Fruit fly (Drosophila melanogaster) whole organism, embryonic: ENCODE results near the gene CdGAPr.

Experiments
- Ada2b ChIP-seq: fragments of 200-800 bp; sonication (Bioruptor generic); IDR thresholded peaks from 2 replicates; pipeline ENCODE4 v1.3.6; 2022; ENCODE audit warnings: missing biosample characterization, missing genetic modification characterization
- Adf1 ChIP-seq: fragments of 200-800 bp; sonication (Bioruptor generic); IDR thresholded peaks from 2 replicates; pipeline ENCODE4 v1.3.6; 2022; ENCODE audit warnings: missing biosample characterization, missing genetic modification characterization
- CG11504 ChIP-seq: fragments of 200-800 bp; sonication (Bioruptor generic); optimal IDR thresholded peaks from 3 replicates; lab custom pipeline; 2019; ENCODE audit warnings: missing biosample characterization, mild to moderate bottlenecking, missing genetic modification characterization, moderate library complexity
- CG17829 ChIP-seq: fragments of 200-800 bp; optimal IDR thresholded peaks from 2 replicates; lab custom pipeline; 2019; ENCODE audit warnings: missing biosample characterization, mild to moderate bottlenecking, missing genetic modification characterization, moderate library complexity
- CG31365 ChIP-seq: fragments of 200-800 bp; sonication (Bioruptor generic); optimal IDR thresholded peaks from 2 replicates; lab custom pipeline; 2018; ENCODE audit warnings: missing biosample characterization, mild to moderate bottlenecking, missing genetic modification characterization
- CG4730 ChIP-seq: fragments of 200-800 bp; sonication (Bioruptor generic); IDR thresholded peaks from 2 replicates; pipeline ENCODE4 v1.3.6; 2022; ENCODE audit warnings: missing biosample characterization, missing genetic modification characterization
- CG6791 ChIP-seq: fragments of 200-800 bp; sonication (Bioruptor generic); IDR thresholded peaks from 3 replicates; pipeline ENCODE4 v1.3.6; 2022; ENCODE audit warnings: missing biosample characterization, missing genetic modification characterization; ENCODE audit not compliant: partially characterized antibody
- CG9932 ChIP-seq: fragments of 200-800 bp; sonication (Bioruptor generic); IDR thresholded peaks from 2 replicates; pipeline ENCODE4 v1.3.6; 2022; ENCODE audit warnings: missing biosample characterization, missing genetic modification characterization
- D19A ChIP-seq: fragments of 200-800 bp; optimal IDR thresholded peaks from 3 replicates; lab custom pipeline; 2019; ENCODE audit warnings: missing biosample characterization, mild to moderate bottlenecking, missing genetic modification characterization, moderate library complexity
- Dip3 ChIP-seq: fragments of 200-800 bp; sonication (Bioruptor generic); optimal IDR thresholded peaks from 3 replicates; lab custom pipeline; 2016; ENCODE audit warnings: missing biosample characterization, missing genetic modification characterization
- Ets65A ChIP-seq: fragments of 200-800 bp; sonication (Bioruptor generic); peaks from one replicate; lab custom pipeline; 2016; ENCODE audit warnings: missing biosample characterization, missing genetic modification characterization
- Hey ChIP-seq: fragments of 200-800 bp; sonication (Bioruptor generic); optimal IDR thresholded peaks from 3 replicates; lab custom pipeline; 2018; ENCODE audit warnings: missing biosample characterization, mild to moderate bottlenecking, missing genetic modification characterization
- HmgD ChIP-seq: fragments of 200-800 bp; sonication (Bioruptor generic); optimal IDR thresholded peaks from 3 replicates; lab custom pipeline; 2016; ENCODE audit warnings: missing biosample characterization, missing genetic modification characterization
- Neu2 ChIP-seq: fragments of 200-800 bp; sonication (Bioruptor generic); optimal IDR thresholded peaks from 3 replicates; lab custom pipeline; 2016; ENCODE audit warnings: missing biosample characterization, missing genetic modification characterization, borderline replicate concordance
- NfI ChIP-seq: fragments of 200-800 bp; sonication (Bioruptor generic); optimal IDR thresholded peaks from 3 replicates; lab custom pipeline; 2018; ENCODE audit warnings: missing biosample characterization, mild to moderate bottlenecking, missing genetic modification characterization, moderate library complexity
- Vsx1 ChIP-seq: fragments of 200-800 bp; sonication (Bioruptor generic); optimal IDR thresholded peaks from 2 replicates; lab custom pipeline; 2017; ENCODE audit warnings: missing biosample characterization, mild to moderate bottlenecking, missing genetic modification characterization, missing genetic modification reagents
- abd-A ChIP-seq: fragments of 200-800 bp; sonication (Bioruptor generic); optimal IDR thresholded peaks from 3 replicates; lab custom pipeline; 2019; ENCODE audit warnings: missing biosample characterization, mild to moderate bottlenecking, missing genetic modification characterization, moderate library complexity
- ash1 ChIP-seq: fragments of 200-800 bp; sonication (Bioruptor generic); optimal IDR thresholded peaks from 2 replicates; lab custom pipeline; 2018; ENCODE audit warnings: missing biosample characterization, mild to moderate bottlenecking, missing genetic modification characterization
- danr ChIP-seq: fragments of 200-800 bp; sonication (Bioruptor generic); IDR thresholded peaks from 2 replicates; pipeline ENCODE4 v1.3.6; 2022; ENCODE audit warnings: missing biosample characterization, missing genetic modification characterization
- dmrt99B ChIP-seq: fragments of 200-800 bp; sonication (Bioruptor generic); optimal IDR thresholded peaks from 2 replicates; lab custom pipeline; 2018; ENCODE audit warnings: missing biosample characterization, mild to moderate bottlenecking, missing genetic modification characterization, moderate library complexity
- en ChIP-seq: fragments of 200-800 bp; sonication (Bioruptor generic); optimal IDR thresholded peaks from 2 replicates; lab custom pipeline; 2016; ENCODE audit warnings: missing biosample characterization, missing genetic modification characterization
- fd64A ChIP-seq: fragments of 200-800 bp; sonication (Bioruptor generic); optimal IDR thresholded peaks from 3 replicates; lab custom pipeline; 2018; ENCODE audit warnings: missing biosample characterization, mild to moderate bottlenecking, missing genetic modification characterization
- gem ChIP-seq: fragments of 200-800 bp; sonication (Bioruptor generic); optimal IDR thresholded peaks from 2 replicates; lab custom pipeline; 2019; ENCODE audit warnings: missing biosample characterization, mild to moderate bottlenecking, missing genetic modification characterization, moderate library complexity
- grau ChIP-seq: fragments of 200-800 bp; optimal IDR thresholded peaks from 3 replicates; lab custom pipeline; 2019; ENCODE audit warnings: missing biosample characterization, mild to moderate bottlenecking, missing genetic modification characterization, moderate library complexity
- grn ChIP-seq: fragments of 200-800 bp; sonication (Bioruptor generic); optimal IDR thresholded peaks from 3 replicates; lab custom pipeline; 2017; ENCODE audit warnings: missing biosample characterization, missing genetic modification characterization
- hkb ChIP-seq, 2 experiments: fragments of 200-800 bp in 1 of 2; fragments of >200 bp in 1 of 2; sonication (Bioruptor generic) in 1 of 2; IDR thresholded peaks in 1 of 2; optimal IDR thresholded peaks in 1 of 2; 2 replicates each; pipeline versions ENCODE4 v1.3.6 to Lab custom; 2017 to 2022; ENCODE audit warnings: missing biosample characterization in 1 of 2, missing genetic modification characterization in 1 of 2
- knrl ChIP-seq: fragments of 200-800 bp; sonication (Bioruptor generic); IDR thresholded peaks from 3 replicates; pipeline ENCODE4 v1.3.6; 2022; ENCODE audit warnings: missing biosample characterization, missing genetic modification characterization; ENCODE audit not compliant: partially characterized antibody
- lola ChIP-seq, 3 experiments: fragments of >200 bp in 2 of 3; fragments of 200-800 bp in 1 of 3; sonication (Bioruptor generic) in 1 of 3; optimal IDR thresholded peaks; 2 replicates each; lab custom pipeline; 2017 to 2019; ENCODE audit warnings: missing biosample characterization in 3 of 3, missing genetic modification characterization in 3 of 3, mild to moderate bottlenecking in 1 of 3, moderate library complexity in 1 of 3
- nerfin-1 ChIP-seq: fragments of 200-800 bp; sonication (Bioruptor generic); optimal IDR thresholded peaks from 3 replicates; lab custom pipeline; 2019; ENCODE audit warnings: missing biosample characterization, mild to moderate bottlenecking, missing genetic modification characterization, moderate library complexity
- oc ChIP-seq: fragments of 200-800 bp; sonication (Bioruptor generic); optimal IDR thresholded peaks from 2 replicates; lab custom pipeline; 2018; ENCODE audit warnings: missing biosample characterization, mild to moderate bottlenecking, missing genetic modification characterization, moderate library complexity
- pros ChIP-seq: fragments of 200-800 bp; sonication (Bioruptor generic); optimal IDR thresholded peaks from 3 replicates; lab custom pipeline; 2019; ENCODE audit warnings: missing biosample characterization, mild to moderate bottlenecking, missing genetic modification characterization, moderate library complexity
- sd ChIP-seq: fragments of 200-800 bp; sonication (Bioruptor generic); optimal IDR thresholded peaks from 3 replicates; lab custom pipeline; 2018; ENCODE audit warnings: missing biosample characterization, mild to moderate bottlenecking, missing genetic modification characterization, moderate library complexity
- sens ChIP-seq: fragments of 200-800 bp; sonication (Bioruptor generic); peaks from one replicate; lab custom pipeline; 2016; ENCODE audit warnings: missing biosample characterization, missing genetic modification characterization
- sqz ChIP-seq: fragments of 200-800 bp; sonication (Bioruptor generic); optimal IDR thresholded peaks from 3 replicates; lab custom pipeline; 2018; ENCODE audit warnings: missing biosample characterization, mild to moderate bottlenecking, missing genetic modification characterization
- tap ChIP-seq: fragments of 200-800 bp; optimal IDR thresholded peaks from 3 replicates; lab custom pipeline; 2019; ENCODE audit warnings: missing biosample characterization, mild to moderate bottlenecking, missing genetic modification characterization, moderate library complexity
- toy ChIP-seq: fragments of 200-800 bp; sonication (Bioruptor generic); IDR thresholded peaks from 2 replicates; pipeline ENCODE4 v1.3.6; 2022; ENCODE audit warnings: missing biosample characterization, missing genetic modification characterization
- unc-4 ChIP-seq: fragments of 200-800 bp; sonication (Bioruptor generic); IDR thresholded peaks from 2 replicates; pipeline ENCODE4 v1.3.6; 2022; ENCODE audit warnings: missing biosample characterization, missing genetic modification characterization; ENCODE audit not compliant: partially characterized antibody
- wor ChIP-seq: fragments of 200-800 bp; sonication (Bioruptor generic); IDR thresholded peaks from 2 replicates; pipeline ENCODE4 v1.3.6; 2022; ENCODE audit warnings: missing biosample characterization, missing genetic modification characterization

The CdGAPr gene

dm6 chr2L:19835186-19835585, 43.5 kb upstream of the CdGAPr start:
- TF ChIP-seq hkb (optimal IDR thresholded peaks at IDR 0.05; lab: Kevin White, UChicago): no peak
- no peak for TF ChIP-seq hkb (GFP tag; IDR thresholded peaks at IDR 0.05; lab: Robert Waterston, UW)
- TF ChIP-seq CG17829: no peak
- peak; percentile 20 for TF ChIP-seq sqz
- peak; percentile 27 for TF ChIP-seq gem
- peak; percentile 34 for TF ChIP-seq Ets65A (GFP tag; lab: Kevin White, UChicago)
- TF ChIP-seq CG11504: peak; percentile 45
- TF ChIP-seq Dip3 (GFP tag; lab: Kevin White, UChicago): no peak
- peak; percentile 1 for TF ChIP-seq tap
- TF ChIP-seq unc-4 (GFP tag; lab: Robert Waterston, UW): no peak
- TF ChIP-seq oc (tag; lab: Kevin White, UChicago): peak; percentile 59
- TF ChIP-seq sens (GFP tag; lab: Kevin White, UChicago): peak; percentile 61
- TF ChIP-seq grau (tag; lab: Kevin White, UChicago): peak; percentile 17
- peak; percentile 4 for TF ChIP-seq dmrt99B (tag; lab: Kevin White, UChicago)
- no peak for TF ChIP-seq CG4730 (GFP tag; lab: Robert Waterston, UW)
- TF ChIP-seq NfI (GFP tag; lab: Kevin White, UChicago): no peak
- TF ChIP-seq D19A (tag; lab: Kevin White, UChicago): peak; percentile 79
- TF ChIP-seq, all 482 proteins: peak for 10

dm6 chr2L:19831388-19831787, 39.7 kb upstream of the CdGAPr start:
- TF ChIP-seq nerfin-1 (tag; lab: Kevin White, UChicago): peak; percentile 93
- peak; percentile 74 for TF ChIP-seq Hey (tag; lab: Kevin White, UChicago)
- TF ChIP-seq pros (GFP tag; lab: Kevin White, UChicago): peak; percentile 55
- no peak for TF ChIP-seq CG31365 (tag; lab: Kevin White, UChicago)

DNA sequence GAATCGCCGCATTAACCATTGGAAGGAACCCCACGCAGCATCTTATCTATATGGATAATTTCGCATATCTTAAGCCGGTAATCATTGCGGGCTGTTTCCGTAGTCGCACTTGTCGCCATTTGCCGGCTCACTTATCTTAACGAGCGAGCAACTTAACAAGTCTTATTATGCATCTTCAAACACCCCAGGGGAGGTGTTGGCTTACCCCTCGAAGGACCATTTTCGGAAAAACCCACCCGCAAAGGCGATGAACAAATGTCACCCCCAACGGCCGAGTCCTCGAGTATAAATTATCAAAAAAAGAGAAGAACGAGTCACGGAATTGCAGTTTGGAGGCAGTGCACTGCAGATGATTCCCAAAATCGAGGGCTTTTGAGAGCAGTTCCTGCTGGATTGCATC, 37.7 kb upstream of the CdGAPr start:
- TF ChIP-seq grn (GFP tag; lab: Kevin White, UChicago) (peak; percentile 31), oc (tag; lab: Kevin White, UChicago) (peak; percentile 83), nerfin-1 (tag; lab: Kevin White, UChicago) (peak; percentile 16), lola (GFP tag; optimal IDR thresholded peaks at IDR 0.05; lab: Kevin White, UChicago) (no peak), CG6791 (GFP tag; lab: Robert Waterston, UW) (no peak), fd64A (GFP tag; lab: Kevin White, UChicago) (no peak), Adf1 (GFP tag; lab: Robert Waterston, UW) (no peak), abd-A (tag; lab: Kevin White, UChicago) (peak; percentile 32), Ada2b (GFP tag; lab: Robert Waterston, UW) (no peak), pros (GFP tag; lab: Kevin White, UChicago) (peak; percentile 86), wor (GFP tag; lab: Robert Waterston, UW) (no peak), Ets65A (GFP tag; lab: Kevin White, UChicago) (peak; percentile 61)

- TF ChIP-seq Vsx1 (GFP tag; lab: Kevin White, UChicago): no peak
- TF ChIP-seq danr: no peak
- TF ChIP-seq D19A (tag; lab: Kevin White, UChicago): peak; percentile 53
- TF ChIP-seq toy (GFP tag; lab: Robert Waterston, UW): no peak
- TF ChIP-seq Neu2 (GFP tag; lab: Kevin White, UChicago): no peak
- TF ChIP-seq HmgD (GFP tag; lab: Kevin White, UChicago): no peak
- no peak for TF ChIP-seq knrl (GFP tag; lab: Robert Waterston, UW)
- no peak for TF ChIP-seq en
- no peak for TF ChIP-seq ash1
- TF ChIP-seq sens (GFP tag; lab: Kevin White, UChicago): peak; percentile 54
- TF ChIP-seq sd (tag; lab: Kevin White, UChicago): no peak
- TF ChIP-seq CG9932 (GFP tag; lab: Robert Waterston, UW): no peak
- TF ChIP-seq, all 482 proteins: peak for 2
Measured at dm6 chr2L:19824290-19824689, 32.6 kb upstream of the CdGAPr start.
